Fruit fly (Drosophila melanogaster) whole organism, embryonic: Measurements from ENCODE around the gene kairos.

Source experiments
- Atf-2 ChIP-seq: fragments of 200-800 bp; sonication (Bioruptor generic); optimal IDR thresholded peaks from 2 replicates; lab custom pipeline; 2016; ENCODE audit warnings: missing biosample characterization, missing genetic modification characterization
- C15 ChIP-seq: fragments of 200-800 bp; sonication (Bioruptor generic); IDR thresholded peaks from 3 replicates; pipeline ENCODE4 v1.3.6; 2022; ENCODE audit warnings: missing biosample characterization, missing genetic modification characterization
- CG10462 ChIP-seq: fragments of 200-800 bp; sonication (Bioruptor generic); optimal IDR thresholded peaks from 2 replicates; lab custom pipeline; 2016; ENCODE audit warnings: missing biosample characterization, missing genetic modification characterization
- CG16779 ChIP-seq: fragments of 200-800 bp; sonication (Bioruptor generic); IDR thresholded peaks from 2 replicates; pipeline ENCODE4 v1.3.6; 2022; ENCODE audit warnings: missing biosample characterization, missing genetic modification characterization
- CG3065 ChIP-seq: fragments of 200-800 bp; sonication (Bioruptor generic); optimal IDR thresholded peaks from 2 replicates; lab custom pipeline; 2016; ENCODE audit warnings: missing biosample characterization, missing genetic modification characterization
- CG34224 ChIP-seq: fragments of 200-800 bp; sonication (Bioruptor generic); IDR thresholded peaks from 3 replicates; pipeline ENCODE4 v1.3.6; 2022; ENCODE audit warnings: missing biosample characterization, missing genetic modification characterization; ENCODE audit not compliant: partially characterized antibody
- CG3726 ChIP-seq: fragments of 200-800 bp; sonication (Bioruptor generic); IDR thresholded peaks from 3 replicates; pipeline ENCODE4, ENCODE4 v1.3.6; 2022; ENCODE audit warnings: missing biosample characterization, missing genetic modification characterization
- CG43689 ChIP-seq: fragments of 200-800 bp; sonication (Bioruptor generic); IDR thresholded peaks from 2 replicates; pipeline ENCODE4 v1.3.6; 2022; ENCODE audit warnings: missing biosample characterization, missing genetic modification characterization
- CG4404 ChIP-seq: fragments of 200-800 bp; sonication (Bioruptor generic); IDR thresholded peaks from 2 replicates; pipeline ENCODE4 v1.3.6; 2022; ENCODE audit warnings: missing biosample characterization, missing genetic modification characterization
- CG4707 ChIP-seq: fragments of 200-800 bp; sonication (Bioruptor generic); optimal IDR thresholded peaks from 2 replicates; lab custom pipeline; 2018; ENCODE audit warnings: missing biosample characterization, mild to moderate bottlenecking, missing genetic modification characterization, moderate library complexity
- CG4854 ChIP-seq: fragments of 200-800 bp; sonication (Bioruptor generic); optimal IDR thresholded peaks from 2 replicates; lab custom pipeline; 2016; ENCODE audit warnings: missing biosample characterization, missing genetic modification characterization, inconsistent platforms
- CG6175 ChIP-seq: fragments of 200-800 bp; sonication (Bioruptor generic); IDR thresholded peaks from 3 replicates; pipeline ENCODE4 v1.3.6; 2022; ENCODE audit warnings: missing biosample characterization, missing genetic modification characterization
- CG6654 ChIP-seq: fragments of 200-800 bp; sonication (Bioruptor generic); optimal IDR thresholded peaks from 2 replicates; lab custom pipeline; 2017; ENCODE audit warnings: missing biosample characterization, mild to moderate bottlenecking, missing genetic modification characterization
- CG7928 ChIP-seq: fragments of 200-800 bp; sonication (Bioruptor generic); optimal IDR thresholded peaks from 2 replicates; lab custom pipeline; 2017; ENCODE audit warnings: missing biosample characterization, mild to moderate bottlenecking, missing genetic modification characterization
- CG8944 ChIP-seq: fragments of 200-800 bp; sonication (Bioruptor generic); optimal IDR thresholded peaks from 3 replicates; lab custom pipeline; 2016; ENCODE audit warnings: missing biosample characterization, missing genetic modification characterization
- CG9727 ChIP-seq: fragments of 200-800 bp; sonication (Bioruptor generic); optimal IDR thresholded peaks from 3 replicates; lab custom pipeline; 2017; ENCODE audit warnings: missing biosample characterization, mild to moderate bottlenecking, missing genetic modification characterization
- CoRest ChIP-seq: fragments of 200-800 bp; sonication (Bioruptor generic); optimal IDR thresholded peaks from 3 replicates; lab custom pipeline; 2018; ENCODE audit warnings: missing biosample characterization, mild to moderate bottlenecking, missing genetic modification characterization, moderate library complexity
- D ChIP-seq, 2 experiments: fragments of 200-800 bp in 1 of 2; fragments of >200 bp in 1 of 2; sonication (Bioruptor generic) in 1 of 2; optimal IDR thresholded peaks; 2 replicates in 1 of 2; 3 replicates in 1 of 2; lab custom pipeline; 2017; ENCODE audit warnings: mild to moderate bottlenecking in 1 of 2, missing biosample characterization in 1 of 2, missing genetic modification characterization in 1 of 2, missing genetic modification reagents in 1 of 2
- Dll ChIP-seq: fragments of 200-800 bp; sonication (Bioruptor generic); IDR thresholded peaks from 4 replicates; pipeline ENCODE4 v1.3.6; 2022; ENCODE audit warnings: missing biosample characterization, missing genetic modification characterization; ENCODE audit not compliant: partially characterized antibody
- Doc3 ChIP-seq: fragments of 200-800 bp; sonication (Bioruptor generic); IDR thresholded peaks from 3 replicates; pipeline ENCODE4 v1.3.6; 2022; ENCODE audit warnings: missing biosample characterization, missing genetic modification characterization; ENCODE audit not compliant: partially characterized antibody
- Hand ChIP-seq: fragments of 200-800 bp; sonication (Bioruptor generic); optimal IDR thresholded peaks from 2 replicates; lab custom pipeline; 2017; ENCODE audit warnings: mild to moderate bottlenecking, missing biosample characterization, missing genetic modification reagents, missing genetic modification characterization
- Hmr ChIP-seq: fragments of 200-800 bp; sonication (Bioruptor generic); optimal IDR thresholded peaks from 3 replicates; lab custom pipeline; 2017; ENCODE audit warnings: mild to moderate bottlenecking, missing biosample characterization, missing genetic modification reagents, missing genetic modification characterization
- Hr51 ChIP-seq, 2 experiments: fragments of 200-800 bp; sonication (Bioruptor generic); optimal IDR thresholded peaks; 2 replicates in 1 of 2; 3 replicates in 1 of 2; lab custom pipeline; 2016 to 2018; ENCODE audit warnings: missing biosample characterization in 2 of 2, missing genetic modification characterization in 2 of 2, mild to moderate bottlenecking in 1 of 2, moderate library complexity in 1 of 2
- Jarid2 ChIP-seq: fragments of 200-800 bp; sonication (Bioruptor generic); optimal IDR thresholded peaks from 3 replicates; lab custom pipeline; 2017; ENCODE audit warnings: mild to moderate bottlenecking, missing biosample characterization, missing genetic modification reagents, missing genetic modification characterization
- Kr ChIP-seq: fragments of 200-800 bp; sonication (Bioruptor generic); optimal IDR thresholded peaks from 2 replicates; lab custom pipeline; 2017; ENCODE audit warnings: missing biosample characterization, mild to moderate bottlenecking, missing genetic modification characterization
- Lim3 ChIP-seq: fragments of 200-800 bp; sonication (Bioruptor generic); IDR thresholded peaks from 2 replicates; pipeline ENCODE4 v1.3.6; 2022; ENCODE audit warnings: missing biosample characterization, missing genetic modification characterization
- Lpt ChIP-seq: fragments of >200 bp; optimal IDR thresholded peaks from 2 replicates; lab custom pipeline; 2018; ENCODE audit warnings: missing biosample characterization, missing genetic modification characterization
- Meics ChIP-seq: fragments of 200-800 bp; sonication (Bioruptor generic); optimal IDR thresholded peaks from 2 replicates; lab custom pipeline; 2017; ENCODE audit warnings: missing biosample characterization, mild to moderate bottlenecking, missing genetic modification characterization
- Optix ChIP-seq: fragments of 200-800 bp; sonication (Bioruptor generic); IDR thresholded peaks from 3 replicates; pipeline ENCODE4 v1.3.6; 2022; ENCODE audit warnings: missing biosample characterization, missing genetic modification characterization
- Pdp1 ChIP-seq, 2 experiments: fragments of 200-800 bp; sonication (Bioruptor generic); optimal IDR thresholded peaks; 3 replicates each; lab custom pipeline; 2016; ENCODE audit warnings: missing biosample characterization in 2 of 2, missing genetic modification characterization in 2 of 2, mild to moderate bottlenecking in 1 of 2, moderate library complexity in 1 of 2
- Poxn ChIP-seq: fragments of 200-800 bp; sonication (Bioruptor generic); IDR thresholded peaks from 2 replicates; pipeline ENCODE4 v1.3.6; 2022; ENCODE audit warnings: missing biosample characterization, missing genetic modification characterization
- Ravus ChIP-seq: fragments of 200-800 bp; sonication (Bioruptor generic); IDR thresholded peaks from 2 replicates; pipeline ENCODE4 v1.3.6; 2022; ENCODE audit warnings: missing biosample characterization, missing genetic modification characterization
- ab ChIP-seq: fragments of 200-800 bp; sonication (Bioruptor generic); optimal IDR thresholded peaks from 2 replicates; lab custom pipeline; 2016; ENCODE audit warnings: missing biosample characterization, missing genetic modification characterization
- al ChIP-seq: fragments of 200-800 bp; sonication (Bioruptor generic); IDR thresholded peaks from 2 replicates; pipeline ENCODE4 v1.3.6; 2022; ENCODE audit warnings: missing biosample characterization, missing genetic modification characterization
- aop ChIP-seq: fragments of 200-800 bp; sonication (Bioruptor generic); IDR thresholded peaks from 2 replicates; pipeline ENCODE4 v1.3.6; 2022; ENCODE audit warnings: missing biosample characterization, missing genetic modification characterization
- ap ChIP-seq: fragments of 200-800 bp; sonication (Bioruptor generic); IDR thresholded peaks from 2 replicates; pipeline ENCODE4 v1.3.6; 2022; ENCODE audit warnings: missing biosample characterization, missing genetic modification characterization
- ato ChIP-seq: fragments of 200-800 bp; sonication (Bioruptor generic); IDR thresholded peaks from 2 replicates; pipeline ENCODE4 v1.3.6; 2022; ENCODE audit warnings: missing biosample characterization, missing genetic modification characterization; ENCODE audit not compliant: partially characterized antibody
- bowl ChIP-seq: fragments of 200-800 bp; sonication (Bioruptor generic); IDR thresholded peaks from 2 replicates; pipeline ENCODE4 v1.3.6; 2022; ENCODE audit warnings: missing biosample characterization, missing genetic modification characterization
- chn ChIP-seq: fragments of 200-800 bp; sonication (Bioruptor generic); optimal IDR thresholded peaks from 2 replicates; lab custom pipeline; 2016; ENCODE audit warnings: missing biosample characterization, missing genetic modification characterization
- croc ChIP-seq: fragments of 200-800 bp; sonication (Bioruptor generic); conservative IDR thresholded peaks from 3 replicates; pipeline ENCODE4 v1.3.6; 2022; ENCODE audit warnings: missing biosample characterization, missing genetic modification characterization
- dpn ChIP-seq, 2 experiments: fragments of 200-800 bp; sonication (Bioruptor generic); optimal IDR thresholded peaks; 3 replicates each; lab custom pipeline; 2016; ENCODE audit warnings: missing biosample characterization in 2 of 2, missing genetic modification characterization in 2 of 2
- nmo ChIP-seq: fragments of 200-800 bp; sonication (Bioruptor generic); optimal IDR thresholded peaks from 2 replicates; lab custom pipeline; 2018; ENCODE audit warnings: missing biosample characterization, mild to moderate bottlenecking, missing genetic modification characterization, moderate library complexity
- odd ChIP-seq: fragments of 200-800 bp; sonication (Bioruptor generic); optimal IDR thresholded peaks from 2 replicates; lab custom pipeline; 2017; ENCODE audit warnings: missing biosample characterization, mild to moderate bottlenecking, missing genetic modification characterization
- sc ChIP-seq, 3 experiments: fragments of >200 bp in 2 of 3; fragments of 200-800 bp in 1 of 3; sonication (Bioruptor generic) in 1 of 3; optimal IDR thresholded peaks; 2 replicates in 2 of 3; 3 replicates in 1 of 3; lab custom pipeline; 2017; ENCODE audit warnings: mild to moderate bottlenecking in 1 of 3, missing biosample characterization in 1 of 3, missing genetic modification characterization in 1 of 3, missing genetic modification reagents in 1 of 3
- sna ChIP-seq: fragments of 200-800 bp; sonication (Bioruptor generic); IDR thresholded peaks from 2 replicates; pipeline ENCODE4 v1.3.6; 2022; ENCODE audit warnings: missing biosample characterization, missing genetic modification characterization; ENCODE audit not compliant: partially characterized antibody
- tll ChIP-seq, 2 experiments: fragments of 200-800 bp in 1 of 2; fragments of >200 bp in 1 of 2; sonication (Bioruptor generic) in 1 of 2; optimal IDR thresholded peaks; 2 replicates each; lab custom pipeline; 2017 to 2019; ENCODE audit warnings: missing biosample characterization in 2 of 2, missing genetic modification characterization in 2 of 2, mild to moderate bottlenecking in 1 of 2, moderate library complexity in 1 of 2
- toy ChIP-seq: fragments of 200-800 bp; sonication (Bioruptor generic); IDR thresholded peaks from 2 replicates; pipeline ENCODE4 v1.3.6; 2022; ENCODE audit warnings: missing biosample characterization, missing genetic modification characterization
- ttk ChIP-seq: fragments of 200-800 bp; sonication (Bioruptor generic); IDR thresholded peaks from 2 replicates; pipeline ENCODE4 v2.1.2; 2022; ENCODE audit warnings: missing biosample characterization, missing genetic modification characterization
- twi ChIP-seq: fragments of 200-800 bp; optimal IDR thresholded peaks from 2 replicates; lab custom pipeline; 2019; ENCODE audit warnings: missing biosample characterization, mild to moderate bottlenecking, missing genetic modification characterization, moderate library complexity
- zf30C ChIP-seq: fragments of 200-800 bp; sonication (Bioruptor generic); optimal IDR thresholded peaks from 3 replicates; lab custom pipeline; 2018; ENCODE audit warnings: missing biosample characterization, mild to moderate bottlenecking, missing genetic modification characterization

Gene kairos

dm6 chrX:18356141-18356600 lies at the start of gene kairos (continued):
- TF ChIP-seq CG16779 (GFP tag; lab: Robert Waterston, UW) (no peak), CG3065 (GFP tag; lab: Kevin White, UChicago) (no peak), Poxn (GFP tag; lab: Robert Waterston, UW) (no peak), Ravus (no peak), Doc3 (no peak), odd (GFP tag; lab: Kevin White, UChicago) (no peak), Pdp1 (GFP tag; optimal IDR thresholded peaks at IDR 0.05; lab: Kevin White, UChicago) (no peak), chn (no peak), Jarid2 (GFP tag; lab: Kevin White, UChicago) (no peak), al (GFP tag; lab: Robert Waterston, UW) (no peak), toy (GFP tag; lab: Robert Waterston, UW) (peak; percentile 7; the same call in 1 of the 2 replicates), Hr51 (GFP tag; optimal IDR thresholded peaks at IDR 0.05; lab: Kevin White, UChicago) (no peak), Kr (GFP tag; lab: Kevin White, UChicago) (no peak), zf30C (no peak), ap (no peak), twi (no peak), CG6654 (GFP tag; lab: Kevin White, UChicago) (no peak), Lpt (GFP tag; lab: Kevin White, UChicago) (no peak), tll (GFP tag; optimal IDR thresholded peaks at IDR 0.05; lab: Kevin White, UChicago) (no peak), CG4404 (GFP tag; lab: Robert Waterston, UW) (no peak), CG6175 (GFP tag; lab: Robert Waterston, UW) (no peak), CG3726 (GFP tag; lab: Robert Waterston, UW) (no peak), C15 (GFP tag; lab: Robert Waterston, UW) (no peak), CG10462 (GFP tag; lab: Kevin White, UChicago) (no peak), CG4854 (GFP tag; lab: Kevin White, UChicago) (no peak), Hand (GFP tag; lab: Kevin White, UChicago) (no peak), sc (optimal IDR thresholded peaks at IDR 0.05; lab: Kevin White, UChicago) (no peak), sc (GFP tag; optimal IDR thresholded peaks at IDR 0.05; lab: Kevin White, UChicago) (no peak), Meics (GFP tag; lab: Kevin White, UChicago) (peak; percentile 26), CoRest (tag; lab: Kevin White, UChicago) (no peak), Dll (GFP tag; lab: Robert Waterston, UW) (no peak), Optix (GFP tag; lab: Robert Waterston, UW) (no peak), CG7928 (GFP tag; lab: Kevin White, UChicago) (no peak), CG9727 (GFP tag; lab: Kevin White, UChicago) (no peak), CG8944 (GFP tag; lab: Kevin White, UChicago) (no peak), Lim3 (GFP tag; lab: Robert Waterston, UW) (no peak), bowl (GFP tag; lab: Robert Waterston, UW) (no peak), aop (GFP tag; lab: Robert Waterston, UW) (no peak), ato (GFP tag; lab: Robert Waterston, UW) (no peak), CG43689 (no peak), Hmr (GFP tag; lab: Kevin White, UChicago) (no peak), Atf-2 (no peak), D (optimal IDR thresholded peaks at IDR 0.05; lab: Kevin White, UChicago) (no peak), D (GFP tag; optimal IDR thresholded peaks at IDR 0.05; lab: Kevin White, UChicago) (no peak), CG34224 (GFP tag; lab: Robert Waterston, UW) (no peak), ab (no peak), nmo (GFP tag; lab: Kevin White, UChicago) (no peak), sna (GFP tag; lab: Robert Waterston, UW) (no peak), ttk (GFP tag; lab: Robert Waterston, UW) (no peak; the same call in 1 of the 2 replicates), croc (GFP tag; lab: Robert Waterston, UW) (no peak), CG4707 (GFP tag; lab: Kevin White, UChicago) (no peak), dpn (GFP tag; optimal IDR thresholded peaks at IDR 0.05; lab: Kevin White, UChicago) (no peak)
